Worm (Caenorhabditis elegans) whole organism, L3 larva: ENCODE results near the gene F53F8.6.

Source experiments
- ama-1 ChIP-seq: fragments of 150-350 bp; optimal IDR thresholded peaks from 2 replicates; lab custom pipeline; 2018
- ceh-28 ChIP-seq: fragments of 150-350 bp; optimal IDR thresholded peaks from 2 replicates; lab custom pipeline; 2014; ENCODE audit warnings: missing biosample characterization, missing genetic modification reagents, missing genetic modification characterization
- elt-1 ChIP-seq: fragments of 150-350 bp; optimal IDR thresholded peaks from 2 replicates; lab custom pipeline; 2014; ENCODE audit warnings: missing biosample characterization, missing genetic modification characterization
- jun-1 ChIP-seq: fragments of 150-350 bp; optimal IDR thresholded peaks from 2 replicates; lab custom pipeline; 2014; ENCODE audit warnings: missing biosample characterization, missing genetic modification reagents, missing genetic modification characterization
- nfya-1 ChIP-seq: sonication (generic microtip); optimal IDR thresholded peaks from 2 replicates; lab custom pipeline; 2017; ENCODE audit warnings: missing genetic modification characterization, mild to moderate bottlenecking, missing compliant biosample characterization, antibody characterized with exemption, moderate library complexity; ENCODE audit not compliant: insufficient read depth
- nhr-237 ChIP-seq: fragments of 150-350 bp; optimal IDR thresholded peaks from 2 replicates; lab custom pipeline; 2014; ENCODE audit warnings: missing biosample characterization, missing genetic modification characterization
- pha-4 ChIP-seq: fragments of 150-350 bp; optimal IDR thresholded peaks from 2 replicates; lab custom pipeline; 2014; ENCODE audit warnings: missing biosample characterization, missing genetic modification reagents, missing genetic modification characterization
- snpc-4 ChIP-seq: fragments of 150-350 bp; optimal IDR thresholded peaks from 2 replicates; lab custom pipeline; 2014; ENCODE audit warnings: missing biosample characterization, missing genetic modification characterization
- unc-62 ChIP-seq: fragments of 150-350 bp; sonication (generic microtip); optimal IDR thresholded peaks from 4 replicates; lab custom pipeline; 2014; ENCODE audit warnings: missing biosample characterization, missing genetic modification reagents, missing genetic modification characterization
- ztf-11 ChIP-seq: fragments of 150-350 bp; optimal IDR thresholded peaks from 2 replicates; lab custom pipeline; 2014; ENCODE audit warnings: missing biosample characterization, missing genetic modification characterization

ce11 chrV:20680189-20680588 is 23.8 kb upstream of the F53F8.6 start:
- no peak for TF ChIP-seq unc-62 (GFP tag; lab: Kevin White, UChicago)
- no peak for TF ChIP-seq elt-1 (tag; lab: Kevin White, UChicago)
- TF ChIP-seq snpc-4, result no peak
- TF ChIP-seq nhr-237 (tag; lab: Kevin White, UChicago), result no peak
- no peak for TF ChIP-seq pha-4
- no peak for TF ChIP-seq ama-1
- TF ChIP-seq ceh-28 (tag; lab: Kevin White, UChicago), result no peak
- no peak for TF ChIP-seq nfya-1 (tag; lab: Kevin White, UChicago)
- no peak for TF ChIP-seq ztf-11 (tag; lab: Kevin White, UChicago)
- no peak for TF ChIP-seq jun-1 (tag; lab: Kevin White, UChicago)
